Worm (Caenorhabditis elegans) whole organism, L1 larva: ENCODE data around the gene F19C7.8.
A peak's percentile ranks its signal among the peaks of the same experiment; 100 is the strongest.

Experiments used
- C04F5.9 ChIP-seq: sonication (generic microtip); optimal IDR thresholded peaks from 2 replicates; lab custom pipeline; 2016; ENCODE audit warnings: missing genetic modification characterization, missing compliant biosample characterization
- C16A3.4 ChIP-seq: fragments of 150-350 bp; optimal IDR thresholded peaks from 2 replicates; lab custom pipeline; 2014; ENCODE audit warnings: missing biosample characterization, missing genetic modification characterization
- Y116A8C.19 ChIP-seq: sonication (generic microtip); optimal IDR thresholded peaks from 2 replicates; lab custom pipeline; 2016; ENCODE audit warnings: missing compliant biosample characterization, missing genetic modification characterization, borderline replicate concordance
- aha-1 ChIP-seq: fragments of 150-350 bp; optimal IDR thresholded peaks from 2 replicates; lab custom pipeline; 2014; ENCODE audit warnings: missing biosample characterization, missing genetic modification characterization
- ama-1 ChIP-seq: fragments of 150-350 bp; optimal IDR thresholded peaks from 2 replicates; lab custom pipeline; 2014
- ceh-63 ChIP-seq: fragments of 200-800 bp; sonication (Bioruptor generic); optimal IDR thresholded peaks from 2 replicates; lab custom pipeline; 2018; ENCODE audit warnings: mild to moderate bottlenecking, missing genetic modification characterization, missing compliant biosample characterization
- ceh-82 ChIP-seq, 3 experiments: fragments of 150-350 bp in 1 of 3; sonication (generic microtip) in 2 of 3; optimal IDR thresholded peaks; 2 replicates each; lab custom pipeline; 2014 to 2017; ENCODE audit warnings: missing biosample characterization in 3 of 3, missing genetic modification characterization in 3 of 3
- ces-1 ChIP-seq: fragments of 150-350 bp; optimal IDR thresholded peaks from 2 replicates; lab custom pipeline; 2014; ENCODE audit warnings: missing biosample characterization, missing genetic modification reagents, missing genetic modification characterization
- dsc-1 ChIP-seq: sonication (generic microtip); optimal IDR thresholded peaks from 2 replicates; lab custom pipeline; 2016; ENCODE audit warnings: mild to moderate bottlenecking, missing genetic modification characterization, missing compliant biosample characterization
- efl-3 ChIP-seq: fragments of 200-800 bp; sonication (Bioruptor generic); optimal IDR thresholded peaks from 2 replicates; lab custom pipeline; 2018; ENCODE audit warnings: mild to moderate bottlenecking, missing genetic modification characterization, missing compliant biosample characterization
- egl-13 ChIP-seq: sonication (generic microtip); optimal IDR thresholded peaks from 2 replicates; lab custom pipeline; 2016; ENCODE audit warnings: missing genotype, missing genetic modification reagents, missing genetic modification characterization, missing compliant biosample characterization
- egl-27 ChIP-seq, 2 experiments: fragments of 150-350 bp in 1 of 2; sonication (generic microtip); optimal IDR thresholded peaks; 3 replicates each; lab custom pipeline; 2017 to 2018; ENCODE audit warnings: missing biosample characterization in 2 of 2, missing genetic modification characterization in 2 of 2, missing genetic modification reagents in 2 of 2
- elt-3 ChIP-seq, 6 experiments: fragments of 150-350 bp in 1 of 6; sonication (generic microtip); optimal IDR thresholded peaks; 2 replicates each; lab custom pipeline; 2017 to 2018; ENCODE audit warnings: missing biosample characterization in 6 of 6, missing genetic modification characterization in 6 of 6, inconsistent platforms in 1 of 6
- ets-5 ChIP-seq: fragments of 200-800 bp; sonication (Bioruptor generic); IDR thresholded peaks from 2 replicates; pipeline ENCODE4 v1.3.6; 2022; ENCODE audit warnings: missing genetic modification characterization, missing compliant biosample characterization
- fkh-4 ChIP-seq: sonication (generic microtip); optimal IDR thresholded peaks from 2 replicates; lab custom pipeline; 2016; ENCODE audit warnings: missing compliant biosample characterization, missing genetic modification characterization, borderline replicate concordance
- fos-1 ChIP-seq: fragments of 150-350 bp; optimal IDR thresholded peaks from 2 replicates; lab custom pipeline; 2014; ENCODE audit warnings: missing biosample characterization, missing genetic modification characterization
- hlh-4 ChIP-seq: sonication (generic microtip); optimal IDR thresholded peaks from 2 replicates; lab custom pipeline; 2016; ENCODE audit warnings: mild to moderate bottlenecking, missing genetic modification characterization, missing compliant biosample characterization
- hpl-2 ChIP-seq: fragments of 150-350 bp; optimal IDR thresholded peaks from 2 replicates; lab custom pipeline; 2014; ENCODE audit warnings: missing biosample characterization, missing genetic modification reagents, missing genetic modification characterization
- jun-1 ChIP-seq: fragments of 150-350 bp; optimal IDR thresholded peaks from 2 replicates; lab custom pipeline; 2014; ENCODE audit warnings: missing biosample characterization, missing genetic modification reagents, missing genetic modification characterization
- lin-14 ChIP-seq: fragments of 200-800 bp; sonication (Bioruptor generic); optimal IDR thresholded peaks from 2 replicates; lab custom pipeline; 2018; ENCODE audit warnings: mild to moderate bottlenecking, missing genetic modification characterization, moderate library complexity, missing compliant biosample characterization
- lin-39 ChIP-seq: fragments of 150-350 bp; optimal IDR thresholded peaks from 2 replicates; lab custom pipeline; 2014; ENCODE audit warnings: missing biosample characterization, missing genetic modification reagents, missing genetic modification characterization
- mab-9 ChIP-seq: fragments of 200-800 bp; sonication (Bioruptor generic); IDR thresholded peaks from 2 replicates; pipeline ENCODE4 v1.3.6; 2022; ENCODE audit warnings: missing genetic modification reagents, missing genetic modification characterization, missing compliant biosample characterization
- nhr-19 ChIP-seq: fragments of 200-800 bp; sonication (Bioruptor generic); conservative IDR thresholded peaks from 2 replicates; pipeline ENCODE4 v1.3.6; 2022; ENCODE audit warnings: missing genetic modification characterization, missing compliant biosample characterization
- nhr-47 ChIP-seq: sonication (generic microtip); optimal IDR thresholded peaks from 2 replicates; lab custom pipeline; 2016; ENCODE audit warnings: mild to moderate bottlenecking, missing genetic modification characterization, moderate library complexity, missing compliant biosample characterization
- nhr-76 ChIP-seq: sonication (generic microtip); optimal IDR thresholded peaks from 2 replicates; lab custom pipeline; 2017; ENCODE audit warnings: missing biosample characterization, missing genetic modification characterization
- nhr-77 ChIP-seq: fragments of 150-350 bp; optimal IDR thresholded peaks from 2 replicates; lab custom pipeline; 2014; ENCODE audit warnings: missing biosample characterization, missing genetic modification characterization
- nhr-84 ChIP-seq: sonication (generic microtip); optimal IDR thresholded peaks from 2 replicates; lab custom pipeline; 2017; ENCODE audit warnings: missing biosample characterization, missing genetic modification characterization
- nhr-85 ChIP-seq: sonication (generic microtip); peaks from one replicate; lab custom pipeline; 2016; ENCODE audit warnings: missing genetic modification characterization, inconsistent platforms, missing compliant biosample characterization
- pag-3 ChIP-seq: sonication (generic microtip); optimal IDR thresholded peaks from 2 replicates; lab custom pipeline; 2017; ENCODE audit warnings: missing genetic modification characterization, mild to moderate bottlenecking, missing compliant biosample characterization, antibody characterized with exemption, borderline replicate concordance; ENCODE audit not compliant: insufficient read depth
- pax-3 ChIP-seq: fragments of 200-800 bp; sonication (Bioruptor generic); optimal IDR thresholded peaks from 2 replicates; lab custom pipeline; 2018; ENCODE audit warnings: mild to moderate bottlenecking, missing genetic modification characterization, moderate library complexity, missing compliant biosample characterization
- snpc-4 ChIP-seq: fragments of 150-350 bp; optimal IDR thresholded peaks from 2 replicates; lab custom pipeline; 2014; ENCODE audit warnings: missing biosample characterization, missing genetic modification characterization
- snu-23 ChIP-seq: sonication (generic microtip); optimal IDR thresholded peaks from 2 replicates; lab custom pipeline; 2016; ENCODE audit warnings: missing genetic modification characterization, missing compliant biosample characterization
- unc-130 ChIP-seq: fragments of 150-350 bp; optimal IDR thresholded peaks from 2 replicates; lab custom pipeline; 2017; ENCODE audit warnings: missing biosample characterization, missing genetic modification characterization, inconsistent platforms
- unc-30 ChIP-seq: sonication (generic microtip); optimal IDR thresholded peaks from 2 replicates; lab custom pipeline; 2017; ENCODE audit warnings: missing biosample characterization, missing genetic modification characterization
- vab-15 ChIP-seq: sonication (generic microtip); optimal IDR thresholded peaks from 2 replicates; lab custom pipeline; 2017; ENCODE audit warnings: missing genotype, mild to moderate bottlenecking, missing genetic modification characterization, missing compliant biosample characterization

F19C7.8 gene

DNA sequence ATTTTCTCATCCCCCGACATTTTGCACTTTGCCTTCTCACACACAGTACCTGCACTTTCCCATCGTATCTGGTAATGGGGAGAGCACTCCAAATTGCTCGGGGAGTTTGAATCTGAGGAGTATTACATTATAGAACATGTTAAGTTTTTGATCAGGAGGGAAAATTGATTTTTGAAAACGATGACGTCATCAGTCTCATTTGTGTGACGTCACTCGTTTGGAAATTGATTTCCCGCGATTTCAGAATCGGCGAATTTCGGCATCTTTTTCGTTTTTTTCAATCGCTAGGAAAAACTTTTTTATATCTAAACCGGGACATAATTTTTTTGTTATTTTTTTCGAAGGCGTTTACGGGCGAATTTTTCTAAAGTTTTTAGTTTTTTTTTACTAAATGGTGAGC lies 35.4 kb upstream of the F19C7.8 start:
- TF ChIP-seq lin-39 (tag; lab: Kevin White, UChicago): no peak
- no peak for TF ChIP-seq efl-3 (GFP tag; lab: Kevin White, UChicago)
- no peak for TF ChIP-seq Y116A8C.19 (tag; lab: Kevin White, UChicago)
- TF ChIP-seq nhr-19 (GFP tag; lab: Robert Waterston, UW): no peak

DNA sequence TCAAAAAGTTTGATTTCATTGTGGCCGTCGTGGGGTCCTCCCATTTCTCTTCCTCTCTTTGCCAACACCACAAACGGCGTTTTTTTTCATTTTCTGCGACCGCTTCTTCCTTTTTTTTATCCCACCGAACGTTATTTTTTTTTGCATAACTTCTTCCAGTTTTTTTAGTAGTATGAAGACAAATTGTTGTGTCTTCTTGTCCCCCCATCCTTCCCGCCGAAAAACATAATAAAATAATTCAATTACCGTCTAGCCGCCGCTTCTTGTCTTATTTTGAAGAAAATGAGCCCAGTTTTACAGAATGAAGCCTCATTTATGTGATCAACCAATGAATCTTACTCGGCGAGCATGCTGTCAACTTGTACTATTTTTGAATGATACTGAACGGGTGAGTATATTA lies 31.3 kb upstream of the F19C7.8 start, which contains the start of gene F29B9.12:
F29B9.12 (plus strand) TSS at position 301 of the 400 bp plus-strand sequence.
- TF ChIP-seq C04F5.9 (tag; lab: Kevin White, UChicago) (no peak), snpc-4 (tag; lab: Kevin White, UChicago) (no peak), lin-14 (GFP tag; lab: Kevin White, UChicago) (no peak), C16A3.4 (tag; lab: Kevin White, UChicago) (no peak), ets-5 (GFP tag; lab: Robert Waterston, UW) (no peak), vab-15 (tag; lab: Kevin White, UChicago) (no peak), aha-1 (tag; lab: Kevin White, UChicago) (no peak), dsc-1 (tag; lab: Kevin White, UChicago) (no peak), ces-1 (GFP tag; lab: Kevin White, UChicago) (no peak), nhr-77 (no peak), ama-1 (lab: Kevin White, UChicago) (no peak), lin-39 (tag; lab: Kevin White, UChicago) (no peak), nhr-19 (GFP tag; lab: Robert Waterston, UW) (no peak)

DNA sequence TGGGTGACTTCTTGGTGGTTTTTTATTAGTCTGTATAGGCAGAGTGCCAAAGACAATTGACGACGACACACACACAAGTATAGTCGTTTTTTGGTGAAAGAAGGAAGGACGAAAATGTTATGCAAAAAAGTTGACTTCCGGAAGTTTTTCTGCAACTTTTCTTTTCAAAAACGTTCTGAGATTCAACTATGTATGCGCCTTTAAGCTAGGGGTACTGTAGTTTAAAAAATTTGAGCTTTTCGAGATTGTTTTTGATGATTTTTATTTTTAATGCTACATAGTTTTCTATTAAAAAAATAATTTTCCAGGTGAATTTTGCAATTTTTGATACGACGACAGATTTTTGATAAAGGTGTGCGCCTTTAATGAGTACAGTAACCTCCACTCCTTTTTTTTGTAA lies 29.9 kb upstream of the F19C7.8 start:
- TF ChIP-seq jun-1 (tag; lab: Kevin White, UChicago) (no peak), mab-9 (GFP tag; lab: Robert Waterston, UW) (no peak), snpc-4 (tag; lab: Kevin White, UChicago) (no peak), fos-1 (tag; lab: Kevin White, UChicago) (no peak), ceh-82 (tag; optimal IDR thresholded peaks at IDR 0.05; lab: Kevin White, UChicago) (no peak), nhr-47 (no peak), nhr-84 (tag; lab: Kevin White, UChicago) (no peak), unc-130 (tag; lab: Kevin White, UChicago) (no peak)
- TF ChIP-seq, all 84 proteins: peak for 0

DNA sequence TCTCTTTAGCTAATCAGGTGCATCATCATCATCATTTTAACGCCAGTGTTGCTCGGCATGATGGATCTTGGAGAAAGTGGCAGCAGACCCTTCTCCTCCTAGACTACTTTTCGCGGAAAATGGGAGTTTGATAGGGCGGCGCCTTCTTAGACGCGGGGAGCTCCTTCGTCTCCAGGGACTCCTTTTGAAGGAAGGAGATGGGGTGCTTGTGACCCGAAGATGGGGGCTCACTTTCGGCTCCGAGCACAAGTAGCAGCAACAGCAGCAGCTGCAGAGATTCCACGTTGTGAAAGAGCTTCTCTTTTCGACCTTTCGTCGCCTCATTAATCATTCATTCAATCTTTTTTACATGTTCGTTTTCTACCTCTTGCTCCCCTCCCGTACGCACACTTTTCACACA lies 29.5 kb upstream of the F19C7.8 start:
- TF ChIP-seq ces-1 (GFP tag; lab: Kevin White, UChicago) (no peak), ceh-82 (tag; optimal IDR thresholded peaks at IDR 0.05; lab: Kevin White, UChicago) (peak in 1 of 3 experiments; percentile 2), mab-9 (GFP tag; lab: Robert Waterston, UW) (peak; percentile 63), lin-14 (GFP tag; lab: Kevin White, UChicago) (peak; percentile 46), ceh-63 (GFP tag; lab: Kevin White, UChicago) (no peak)

- TF ChIP-seq pax-3 (tag; lab: Kevin White, UChicago) (no peak), snu-23 (GFP tag; lab: Kevin White, UChicago) (no peak), ces-1 (GFP tag; lab: Kevin White, UChicago) (no peak), C04F5.9 (tag; lab: Kevin White, UChicago) (no peak), mab-9 (GFP tag; lab: Robert Waterston, UW) (no peak), egl-13 (tag; lab: Kevin White, UChicago) (no peak), nhr-77 (no peak), efl-3 (GFP tag; lab: Kevin White, UChicago) (no peak), hlh-4 (no peak), nhr-76 (no peak), fos-1 (tag; lab: Kevin White, UChicago) (no peak), pag-3 (tag; lab: Kevin White, UChicago) (no peak), hpl-2 (no peak), fkh-4 (no peak), elt-3 (tag; optimal IDR thresholded peaks at IDR 0.05; lab: Kevin White, UChicago) (no peak), nhr-85 (no peak), ceh-82 (tag; optimal IDR thresholded peaks at IDR 0.05; lab: Kevin White, UChicago) (no peak), egl-27 (tag; optimal IDR thresholded peaks at IDR 0.05; lab: Kevin White, UChicago) (no peak), unc-30 (tag; lab: Kevin White, UChicago) (no peak), aha-1 (tag; lab: Kevin White, UChicago) (no peak)
- TF ChIP-seq, all 84 proteins: peak for 0
Measured at ce11 chrIV:4665079-4665478, 27.2 kb upstream of the F19C7.8 start, which contains the start of gene F29B9.1. TSS of gene F29B9.1 (plus strand) at chrIV:4665379.
